Worm (Caenorhabditis elegans) whole organism, L1 larva: ENCODE results near the gene B0244.16.

Source experiments
- C16A3.4 ChIP-seq: fragments of 150-350 bp; optimal IDR thresholded peaks from 2 replicates; lab custom pipeline; 2014; ENCODE audit warnings: missing biosample characterization, missing genetic modification characterization
- C34B4.2 ChIP-seq: sonication (generic microtip); optimal IDR thresholded peaks from 2 replicates; lab custom pipeline; 2017; ENCODE audit warnings: mild to moderate bottlenecking, missing genetic modification characterization, missing compliant biosample characterization
- F16B12.6 ChIP-seq: fragments of 150-350 bp; optimal IDR thresholded peaks from 2 replicates; lab custom pipeline; 2014; ENCODE audit warnings: missing biosample characterization, missing genetic modification characterization
- aha-1 ChIP-seq: fragments of 150-350 bp; optimal IDR thresholded peaks from 2 replicates; lab custom pipeline; 2014; ENCODE audit warnings: missing biosample characterization, missing genetic modification characterization
- alr-1 ChIP-seq: fragments of 200-800 bp; sonication (Bioruptor generic); optimal IDR thresholded peaks from 2 replicates; lab custom pipeline; 2018; ENCODE audit warnings: borderline replicate concordance, mild to moderate bottlenecking, missing genetic modification characterization, missing compliant biosample characterization
- ama-1 ChIP-seq: fragments of 150-350 bp; optimal IDR thresholded peaks from 2 replicates; lab custom pipeline; 2014
- ces-1 ChIP-seq: fragments of 150-350 bp; optimal IDR thresholded peaks from 2 replicates; lab custom pipeline; 2014; ENCODE audit warnings: missing biosample characterization, missing genetic modification reagents, missing genetic modification characterization
- dpl-1 ChIP-seq, 3 experiments: fragments of 150-350 bp in 2 of 3; sonication (generic microtip) in 1 of 3; optimal IDR thresholded peaks; 2 replicates each; lab custom pipeline; 2014 to 2017; ENCODE audit warnings: missing biosample characterization in 3 of 3, missing genetic modification characterization in 3 of 3, missing genetic modification reagents in 3 of 3
- dsc-1 ChIP-seq: sonication (generic microtip); optimal IDR thresholded peaks from 2 replicates; lab custom pipeline; 2016; ENCODE audit warnings: mild to moderate bottlenecking, missing genetic modification characterization, missing compliant biosample characterization
- efl-1 ChIP-seq, 4 experiments: fragments of 150-350 bp; optimal IDR thresholded peaks in 3 of 4; peaks in 1 of 4; 1 replicate in 1 of 4; 2 replicates in 3 of 4; lab custom pipeline; 2014; ENCODE audit warnings: missing biosample characterization in 2 of 4, missing genetic modification characterization in 2 of 4, missing genetic modification reagents in 2 of 4
- elt-2 ChIP-seq: sonication (generic microtip); optimal IDR thresholded peaks from 2 replicates; lab custom pipeline; 2016; ENCODE audit warnings: missing genetic modification characterization, mild to moderate bottlenecking, inconsistent platforms, missing compliant biosample characterization, missing genetic modification reagents
- elt-3 ChIP-seq, 6 experiments: fragments of 150-350 bp in 1 of 6; sonication (generic microtip); optimal IDR thresholded peaks; 2 replicates each; lab custom pipeline; 2017 to 2018; ENCODE audit warnings: missing biosample characterization in 6 of 6, missing genetic modification characterization in 6 of 6, inconsistent platforms in 1 of 6
- ets-5 ChIP-seq: fragments of 200-800 bp; sonication (Bioruptor generic); IDR thresholded peaks from 2 replicates; pipeline ENCODE4 v1.3.6; 2022; ENCODE audit warnings: missing genetic modification characterization, missing compliant biosample characterization
- fkh-10 ChIP-seq: sonication (generic microtip); optimal IDR thresholded peaks from 2 replicates; lab custom pipeline; 2017; ENCODE audit warnings: missing biosample characterization, missing genetic modification reagents, missing genetic modification characterization
- fkh-4 ChIP-seq: sonication (generic microtip); optimal IDR thresholded peaks from 2 replicates; lab custom pipeline; 2016; ENCODE audit warnings: missing compliant biosample characterization, missing genetic modification characterization, borderline replicate concordance
- fos-1 ChIP-seq: fragments of 150-350 bp; optimal IDR thresholded peaks from 2 replicates; lab custom pipeline; 2014; ENCODE audit warnings: missing biosample characterization, missing genetic modification characterization
- hlh-17 ChIP-seq: fragments of 200-800 bp; sonication (Bioruptor generic); optimal IDR thresholded peaks from 2 replicates; lab custom pipeline; 2018; ENCODE audit warnings: missing genetic modification characterization, mild to moderate bottlenecking, missing compliant biosample characterization, moderate library complexity, borderline replicate concordance
- isw-1 ChIP-seq: fragments of 200-800 bp; sonication (Bioruptor generic); IDR thresholded peaks from 2 replicates; pipeline ENCODE4 v1.3.6; 2022; ENCODE audit warnings: missing genetic modification characterization, missing compliant biosample characterization
- jun-1 ChIP-seq: fragments of 150-350 bp; optimal IDR thresholded peaks from 2 replicates; lab custom pipeline; 2014; ENCODE audit warnings: missing biosample characterization, missing genetic modification reagents, missing genetic modification characterization
- lin-13 ChIP-seq: fragments of 150-350 bp; optimal IDR thresholded peaks from 2 replicates; lab custom pipeline; 2014; ENCODE audit warnings: missing biosample characterization, missing genetic modification reagents, missing genetic modification characterization
- lin-14 ChIP-seq: fragments of 200-800 bp; sonication (Bioruptor generic); optimal IDR thresholded peaks from 2 replicates; lab custom pipeline; 2018; ENCODE audit warnings: mild to moderate bottlenecking, missing genetic modification characterization, moderate library complexity, missing compliant biosample characterization
- lin-15B ChIP-seq: fragments of 150-350 bp; sonication (generic microtip); optimal IDR thresholded peaks from 3 replicates; lab custom pipeline; 2014; ENCODE audit warnings: missing biosample characterization, missing genetic modification characterization
- lin-39 ChIP-seq: fragments of 150-350 bp; optimal IDR thresholded peaks from 2 replicates; lab custom pipeline; 2014; ENCODE audit warnings: missing biosample characterization, missing genetic modification reagents, missing genetic modification characterization
- lir-3 ChIP-seq: sonication (generic microtip); optimal IDR thresholded peaks from 2 replicates; lab custom pipeline; 2016; ENCODE audit warnings: mild to moderate bottlenecking, missing genetic modification characterization, moderate library complexity, missing compliant biosample characterization; ENCODE audit not compliant: poor library complexity
- lsy-2 ChIP-seq, 2 experiments: fragments of 150-350 bp; optimal IDR thresholded peaks; 2 replicates each; lab custom pipeline; 2014; ENCODE audit warnings: missing biosample characterization in 2 of 2, missing genetic modification characterization in 2 of 2
- mab-9 ChIP-seq: fragments of 200-800 bp; sonication (Bioruptor generic); IDR thresholded peaks from 2 replicates; pipeline ENCODE4 v1.3.6; 2022; ENCODE audit warnings: missing genetic modification reagents, missing genetic modification characterization, missing compliant biosample characterization
- mdl-1 ChIP-seq, 2 experiments: fragments of 150-350 bp; optimal IDR thresholded peaks; 2 replicates each; lab custom pipeline; 2014 to 2017; ENCODE audit warnings: missing biosample characterization in 2 of 2, missing genetic modification characterization in 2 of 2, inconsistent platforms in 1 of 2
- mep-1 ChIP-seq: fragments of 150-350 bp; optimal IDR thresholded peaks from 2 replicates; lab custom pipeline; 2014; ENCODE audit warnings: missing biosample characterization, missing genetic modification characterization
- nhr-11 ChIP-seq: fragments of 150-350 bp; optimal IDR thresholded peaks from 2 replicates; lab custom pipeline; 2014; ENCODE audit warnings: missing biosample characterization, missing genetic modification characterization
- nhr-20 ChIP-seq: sonication (generic microtip); optimal IDR thresholded peaks from 2 replicates; lab custom pipeline; 2016; ENCODE audit warnings: mild to moderate bottlenecking, missing genetic modification characterization, missing compliant biosample characterization
- nhr-237 ChIP-seq: fragments of 150-350 bp; optimal IDR thresholded peaks from 2 replicates; lab custom pipeline; 2014; ENCODE audit warnings: missing biosample characterization, missing genetic modification characterization
- nhr-47 ChIP-seq: sonication (generic microtip); optimal IDR thresholded peaks from 2 replicates; lab custom pipeline; 2016; ENCODE audit warnings: mild to moderate bottlenecking, missing genetic modification characterization, moderate library complexity, missing compliant biosample characterization
- nhr-71 ChIP-seq: sonication (generic microtip); optimal IDR thresholded peaks from 2 replicates; lab custom pipeline; 2016; ENCODE audit warnings: mild to moderate bottlenecking, missing genetic modification characterization, moderate library complexity, missing compliant biosample characterization
- nhr-77 ChIP-seq: fragments of 150-350 bp; optimal IDR thresholded peaks from 2 replicates; lab custom pipeline; 2014; ENCODE audit warnings: missing biosample characterization, missing genetic modification characterization
- nhr-84 ChIP-seq: sonication (generic microtip); optimal IDR thresholded peaks from 2 replicates; lab custom pipeline; 2017; ENCODE audit warnings: missing biosample characterization, missing genetic modification characterization
- pqm-1 ChIP-seq: sonication (generic microtip); optimal IDR thresholded peaks from 3 replicates; lab custom pipeline; 2017; ENCODE audit warnings: missing biosample characterization, missing genetic modification characterization
- snu-23 ChIP-seq: sonication (generic microtip); optimal IDR thresholded peaks from 2 replicates; lab custom pipeline; 2016; ENCODE audit warnings: missing genetic modification characterization, missing compliant biosample characterization
- sup-37 ChIP-seq: fragments of 200-800 bp; sonication (Bioruptor generic); optimal IDR thresholded peaks from 2 replicates; lab custom pipeline; 2018; ENCODE audit warnings: mild to moderate bottlenecking, missing genetic modification characterization, missing compliant biosample characterization
- swsn-7 ChIP-seq: sonication (generic microtip); optimal IDR thresholded peaks from 2 replicates; lab custom pipeline; 2016; ENCODE audit warnings: missing genetic modification characterization, missing compliant biosample characterization
- tlp-1 ChIP-seq: fragments of 150-350 bp; optimal IDR thresholded peaks from 2 replicates; lab custom pipeline; 2014; ENCODE audit warnings: missing biosample characterization, missing genetic modification characterization
- unc-30 ChIP-seq: sonication (generic microtip); optimal IDR thresholded peaks from 2 replicates; lab custom pipeline; 2017; ENCODE audit warnings: missing biosample characterization, missing genetic modification characterization
- vab-15 ChIP-seq: sonication (generic microtip); optimal IDR thresholded peaks from 2 replicates; lab custom pipeline; 2017; ENCODE audit warnings: missing genotype, mild to moderate bottlenecking, missing genetic modification characterization, missing compliant biosample characterization
- xbp-1 ChIP-seq: sonication (generic microtip); optimal IDR thresholded peaks from 2 replicates; lab custom pipeline; 2016; ENCODE audit warnings: missing genetic modification characterization, missing compliant biosample characterization
- zag-1 ChIP-seq: fragments of 150-350 bp; optimal IDR thresholded peaks from 2 replicates; lab custom pipeline; 2014; ENCODE audit warnings: missing biosample characterization, missing genetic modification characterization
- zip-4 ChIP-seq: fragments of 200-800 bp; sonication (Bioruptor generic); optimal IDR thresholded peaks from 2 replicates; lab custom pipeline; 2018; ENCODE audit warnings: mild to moderate bottlenecking, missing genetic modification characterization, moderate library complexity, missing compliant biosample characterization
- ztf-11 ChIP-seq, 2 experiments: sonication (generic microtip); optimal IDR thresholded peaks; 2 replicates each; lab custom pipeline; 2016 to 2017; ENCODE audit warnings: missing genetic modification characterization in 2 of 2, missing biosample characterization in 1 of 2, missing compliant biosample characterization in 1 of 2

The B0244.16 gene

ce11 chrIII:5715467-5715866, 25.3 kb upstream of the B0244.16 start (continued):
- TF ChIP-seq efl-1 (optimal IDR thresholded peaks at IDR 0.05; lab: Kevin White, UChicago) (peak; percentile 68 to 83), efl-1 (GFP tag; optimal IDR thresholded peaks at IDR 0.05 in 1 of 2; lab: Kevin White, UChicago) (peak; percentile 30 to 96), lsy-2 (tag; optimal IDR thresholded peaks at IDR 0.05; lab: Kevin White, UChicago) (peak; percentile 50 to 84), mdl-1 (tag; optimal IDR thresholded peaks at IDR 0.05; lab: Kevin White, UChicago) (peak in 1 of 2 experiments; percentile 62), xbp-1 (tag; lab: Kevin White, UChicago) (peak; percentile 36), lin-15B (tag; lab: Kevin White, UChicago) (peak; percentile 24), lin-14 (peak; percentile 90), nhr-71 (peak; percentile 58), dsc-1 (tag; lab: Kevin White, UChicago) (peak; percentile 30), dpl-1 (GFP tag; optimal IDR thresholded peaks at IDR 0.05; lab: Kevin White, UChicago) (peak in 2 of 3 experiments; percentile 49 to 62), alr-1 (tag; lab: Kevin White, UChicago) (no peak), fos-1 (tag; lab: Kevin White, UChicago) (peak; percentile 28), zip-4 (GFP tag; lab: Kevin White, UChicago) (no peak), snu-23 (GFP tag; lab: Kevin White, UChicago) (peak; percentile 67), hlh-17 (GFP tag; lab: Kevin White, UChicago) (no peak), isw-1 (GFP tag; lab: Robert Waterston, UW) (peak; percentile 39; the same call in 1 of the 2 replicates), ama-1 (no peak), zag-1 (tag; lab: Kevin White, UChicago) (no peak), aha-1 (tag; lab: Kevin White, UChicago) (no peak), ets-5 (GFP tag; lab: Robert Waterston, UW) (no peak), swsn-7 (peak; percentile 56), jun-1 (tag; lab: Kevin White, UChicago) (peak; percentile 18), nhr-237 (tag; lab: Kevin White, UChicago) (no peak), fkh-4 (tag; lab: Kevin White, UChicago) (no peak), lin-13 (GFP tag; lab: Kevin White, UChicago) (no peak), unc-30 (tag; lab: Kevin White, UChicago) (no peak), sup-37 (GFP tag; lab: Kevin White, UChicago) (no peak), mep-1 (tag; lab: Kevin White, UChicago) (peak; percentile 74), nhr-11 (tag; lab: Kevin White, UChicago) (no peak), F16B12.6 (tag; lab: Kevin White, UChicago) (no peak), pqm-1 (no peak), tlp-1 (no peak)

ce11 chrIII:5717173-5717748, 23.5 kb upstream of the B0244.16 start:
- no peak for TF ChIP-seq vab-15 (tag; lab: Kevin White, UChicago)
- no peak for TF ChIP-seq mep-1 (tag; lab: Kevin White, UChicago)
- TF ChIP-seq ces-1 (GFP tag; lab: Kevin White, UChicago): no peak
- no peak for TF ChIP-seq nhr-47 (tag; lab: Kevin White, UChicago)
- no peak for TF ChIP-seq nhr-77 (tag; lab: Kevin White, UChicago)
- no peak for TF ChIP-seq lir-3 (tag; lab: Kevin White, UChicago)

ce11 chrIII:5718385-5718784, 22.4 kb upstream of the B0244.16 start:
- TF ChIP-seq elt-3 (tag; optimal IDR thresholded peaks at IDR 0.05; lab: Kevin White, UChicago) (no peak), lin-39 (no peak), ets-5 (GFP tag; lab: Robert Waterston, UW) (no peak), C34B4.2 (tag; lab: Kevin White, UChicago) (no peak), mab-9 (no peak), fkh-10 (GFP tag; lab: Kevin White, UChicago) (no peak), ztf-11 (tag; optimal IDR thresholded peaks at IDR 0.05; lab: Kevin White, UChicago) (no peak), mdl-1 (tag; optimal IDR thresholded peaks at IDR 0.05; lab: Kevin White, UChicago) (no peak), isw-1 (GFP tag; lab: Robert Waterston, UW) (no peak), ces-1 (GFP tag; lab: Kevin White, UChicago) (no peak), zag-1 (tag; lab: Kevin White, UChicago) (no peak), nhr-20 (tag; lab: Kevin White, UChicago) (no peak), nhr-84 (no peak), C16A3.4 (tag; lab: Kevin White, UChicago) (no peak), elt-2 (tag; lab: Kevin White, UChicago) (no peak)
